Fruit fly (Drosophila melanogaster): Measurements from ENCODE around the gene Pcp.

dm6 chr2L:7011962-7012361, 9.5 kb upstream of the Pcp start, which contains the start of gene CG43321:
- TF ChIP-seq OdsH (GFP tag; optimal IDR thresholded peaks at IDR 0.05) (no peak), usp (GFP tag; optimal IDR thresholded peaks at IDR 0.05) (no peak), br (GFP tag; optimal IDR thresholded peaks at IDR 0.05) (no peak), Dfd (GFP tag; optimal IDR thresholded peaks at IDR 0.05) (no peak), Dif (GFP tag; optimal IDR thresholded peaks at IDR 0.05; ENCODE audit: partially characterized antibody) (no peak), woc (GFP tag; optimal IDR thresholded peaks at IDR 0.05) (no peak), CG9705 (GFP tag; optimal IDR thresholded peaks at IDR 0.05) (no peak), tai (GFP tag; optimal IDR thresholded peaks at IDR 0.05) (no peak), h (GFP tag; optimal IDR thresholded peaks at IDR 0.05) (no peak), dl (GFP tag; optimal IDR thresholded peaks at IDR 0.05; ENCODE audit: insufficient read depth in 1 of 2, partially characterized antibody in 2 of 2) (no peak), jim (GFP tag; optimal IDR thresholded peaks at IDR 0.05) (no peak), fru (GFP tag; optimal IDR thresholded peaks at IDR 0.05) (no peak), pan (optimal IDR thresholded peaks at IDR 0.05) (no peak), ey (GFP tag; optimal IDR thresholded peaks at IDR 0.05) (no peak)
